Worm (Caenorhabditis elegans) whole organism, young adult: ENCODE measurements around the gene C26E6.1.

ENCODE experiments used
- B0035.1 ChIP-seq: sonication (generic microtip); optimal IDR thresholded peaks from 2 replicates; lab custom pipeline; 2016; ENCODE audit warnings: missing genetic modification characterization, mild to moderate bottlenecking, missing compliant biosample characterization, missing genotype, missing genetic modification reagents
- D2030.7 ChIP-seq: fragments of 200-800 bp; sonication (Bioruptor generic); IDR thresholded peaks from 2 replicates; pipeline ENCODE4 v1.3.6; 2022; ENCODE audit warnings: missing genetic modification reagents, missing genetic modification characterization, missing compliant biosample characterization
- F22D6.2 ChIP-seq: sonication (generic microtip); optimal IDR thresholded peaks from 2 replicates; lab custom pipeline; 2016; ENCODE audit warnings: mild to moderate bottlenecking, missing genetic modification characterization, missing compliant biosample characterization
- F33H1.4 ChIP-seq: fragments of 200-800 bp; sonication (Bioruptor generic); IDR thresholded peaks from 2 replicates; pipeline ENCODE4 v1.3.6; 2022; ENCODE audit warnings: missing genetic modification reagents, missing genetic modification characterization, missing compliant biosample characterization
- F37B4.10 ChIP-seq: fragments of 200-800 bp; sonication (Bioruptor generic); IDR thresholded peaks from 2 replicates; pipeline ENCODE4 v1.3.6; 2022; ENCODE audit warnings: missing genetic modification characterization, missing compliant biosample characterization
- F57A8.1 ChIP-seq: fragments of 200-800 bp; sonication (Bioruptor generic); optimal IDR thresholded peaks from 2 replicates; lab custom pipeline; 2018; ENCODE audit warnings: mild to moderate bottlenecking, missing genetic modification characterization, moderate library complexity, missing compliant biosample characterization
- K11D2.4 ChIP-seq: fragments of 200-800 bp; sonication (Bioruptor generic); IDR thresholded peaks from 2 replicates; pipeline ENCODE4 v1.3.6; 2022; ENCODE audit warnings: missing genetic modification reagents, missing genetic modification characterization, missing compliant biosample characterization
- T26A5.8 ChIP-seq: sonication (generic microtip); optimal IDR thresholded peaks from 2 replicates; lab custom pipeline; 2016; ENCODE audit warnings: missing genetic modification characterization, missing compliant biosample characterization
- Y53F4B.3 ChIP-seq: fragments of 200-800 bp; sonication (Bioruptor generic); IDR thresholded peaks from 2 replicates; pipeline ENCODE4 v1.3.6; 2022; ENCODE audit warnings: missing genetic modification reagents, missing genetic modification characterization, missing compliant biosample characterization
- Y67H2A.10 ChIP-seq: fragments of 200-800 bp; sonication (Bioruptor generic); conservative IDR thresholded peaks from 2 replicates; pipeline ENCODE4 v1.3.6; 2022; ENCODE audit warnings: missing genetic modification reagents, missing genetic modification characterization, missing compliant biosample characterization
- ZK185.1 ChIP-seq: sonication (generic microtip); optimal IDR thresholded peaks from 2 replicates; lab custom pipeline; 2016; ENCODE audit warnings: mild to moderate bottlenecking, missing genetic modification characterization, missing compliant biosample characterization; ENCODE audit not compliant: poor library complexity, severe bottlenecking
- aptf-3 ChIP-seq: fragments of 200-800 bp; sonication (Bioruptor generic); IDR thresholded peaks from 2 replicates; pipeline ENCODE4 v1.3.6; 2022; ENCODE audit warnings: missing genetic modification characterization, missing compliant biosample characterization
- athp-1 ChIP-seq: sonication (generic microtip); optimal IDR thresholded peaks from 2 replicates; lab custom pipeline; 2017; ENCODE audit warnings: mild to moderate bottlenecking, missing genetic modification characterization, missing compliant biosample characterization
- attf-3 ChIP-seq: fragments of 200-800 bp; sonication (Bioruptor generic); conservative IDR thresholded peaks from 2 replicates; pipeline ENCODE4 v1.3.6; 2022; ENCODE audit warnings: missing genetic modification reagents, missing genetic modification characterization, missing compliant biosample characterization
- attf-5 ChIP-seq: fragments of 200-800 bp; sonication (Bioruptor generic); optimal IDR thresholded peaks from 2 replicates; lab custom pipeline; 2018; ENCODE audit warnings: mild to moderate bottlenecking, missing genetic modification characterization, missing compliant biosample characterization
- bed-1 ChIP-seq: fragments of 200-800 bp; sonication (Bioruptor generic); IDR thresholded peaks from 2 replicates; pipeline ENCODE4 v1.3.6; 2022; ENCODE audit warnings: missing genetic modification reagents, missing genetic modification characterization, missing compliant biosample characterization
- cebp-1 ChIP-seq, 2 experiments: fragments of 200-800 bp in 1 of 2; sonication (Bioruptor generic) in 1 of 2; sonication (generic microtip) in 1 of 2; IDR thresholded peaks in 1 of 2; optimal IDR thresholded peaks in 1 of 2; 2 replicates each; pipeline versions ENCODE4 v1.3.6 to Lab custom; 2017 to 2022; ENCODE audit warnings: missing compliant biosample characterization in 2 of 2, missing genetic modification characterization in 2 of 2, mild to moderate bottlenecking in 1 of 2, missing genetic modification reagents in 1 of 2, moderate library complexity in 1 of 2
- ceh-100 ChIP-seq: fragments of 200-800 bp; sonication (Bioruptor generic); IDR thresholded peaks from 2 replicates; pipeline ENCODE4 v1.3.6; 2022; ENCODE audit warnings: missing genetic modification reagents, missing genetic modification characterization, missing compliant biosample characterization
- ceh-79 ChIP-seq: sonication (generic microtip); optimal IDR thresholded peaks from 2 replicates; lab custom pipeline; 2017; ENCODE audit warnings: mild to moderate bottlenecking, missing genetic modification characterization, missing compliant biosample characterization
- chd-7 ChIP-seq: sonication (generic microtip); optimal IDR thresholded peaks from 2 replicates; lab custom pipeline; 2016; ENCODE audit warnings: mild to moderate bottlenecking, missing genetic modification characterization, moderate library complexity, missing compliant biosample characterization
- dpl-1 ChIP-seq: fragments of 150-350 bp; optimal IDR thresholded peaks from 2 replicates; lab custom pipeline; 2014; ENCODE audit warnings: missing biosample characterization, missing genetic modification reagents, missing genetic modification characterization
- egl-18 ChIP-seq: fragments of 200-800 bp; sonication (Bioruptor generic); IDR thresholded peaks from 2 replicates; pipeline ENCODE4 v1.3.6; 2022; ENCODE audit warnings: missing genetic modification reagents, missing genetic modification characterization, missing compliant biosample characterization
- egrh-3 ChIP-seq: fragments of 200-800 bp; sonication (Bioruptor generic); IDR thresholded peaks from 2 replicates; pipeline ENCODE4 v1.3.6; 2022; ENCODE audit warnings: missing genetic modification reagents, missing genetic modification characterization, missing compliant biosample characterization
- ekl-4 ChIP-seq: fragments of 200-800 bp; sonication (Bioruptor generic); IDR thresholded peaks from 2 replicates; pipeline ENCODE4 v1.3.6; 2022; ENCODE audit warnings: missing genetic modification reagents, missing genetic modification characterization, missing compliant biosample characterization
- fkh-3 ChIP-seq: sonication (generic microtip); optimal IDR thresholded peaks from 2 replicates; lab custom pipeline; 2016; ENCODE audit warnings: mild to moderate bottlenecking, missing genetic modification characterization, missing compliant biosample characterization
- hrde-1 ChIP-seq: sonication (generic microtip); optimal IDR thresholded peaks from 2 replicates; lab custom pipeline; 2016; ENCODE audit warnings: missing genetic modification characterization, mild to moderate bottlenecking, missing compliant biosample characterization, moderate library complexity, missing genotype, missing genetic modification reagents, borderline replicate concordance
- lin-54 ChIP-seq: fragments of 200-800 bp; sonication (Bioruptor generic); optimal IDR thresholded peaks from 2 replicates; lab custom pipeline; 2018; ENCODE audit warnings: mild to moderate bottlenecking, missing genetic modification characterization, missing compliant biosample characterization
- lir-1 ChIP-seq: fragments of 200-800 bp; sonication (Bioruptor generic); conservative IDR thresholded peaks from 2 replicates; pipeline ENCODE4 v1.3.6; 2022; ENCODE audit warnings: missing genetic modification reagents, missing genetic modification characterization, missing compliant biosample characterization
- lsl-1 ChIP-seq: fragments of 200-800 bp; sonication (Bioruptor generic); optimal IDR thresholded peaks from 2 replicates; lab custom pipeline; 2018; ENCODE audit warnings: mild to moderate bottlenecking, missing genetic modification characterization, moderate library complexity, missing compliant biosample characterization
- madf-6 ChIP-seq: fragments of 200-800 bp; sonication (Bioruptor generic); IDR thresholded peaks from 2 replicates; pipeline ENCODE4 v1.3.6; 2022; ENCODE audit warnings: missing genetic modification reagents, missing genetic modification characterization, missing compliant biosample characterization
- madf-8 ChIP-seq: fragments of 200-800 bp; sonication (Bioruptor generic); conservative IDR thresholded peaks from 2 replicates; pipeline ENCODE4 v1.3.6; 2022; ENCODE audit warnings: missing genetic modification reagents, missing genetic modification characterization, missing compliant biosample characterization
- mel-28 ChIP-seq: sonication (generic microtip); optimal IDR thresholded peaks from 2 replicates; lab custom pipeline; 2016; ENCODE audit warnings: borderline replicate concordance, mild to moderate bottlenecking, missing genetic modification characterization, missing compliant biosample characterization
- mes-4 ChIP-seq: sonication (generic microtip); optimal IDR thresholded peaks from 2 replicates; lab custom pipeline; 2016; ENCODE audit warnings: missing genotype, missing genetic modification characterization, missing compliant biosample characterization
- mxl-1 ChIP-seq: sonication (generic microtip); optimal IDR thresholded peaks from 2 replicates; lab custom pipeline; 2016; ENCODE audit warnings: missing genetic modification characterization, missing compliant biosample characterization
- nfya-1 ChIP-seq: sonication (generic microtip); optimal IDR thresholded peaks from 2 replicates; lab custom pipeline; 2017; ENCODE audit warnings: antibody characterized with exemption, missing compliant biosample characterization, missing genetic modification characterization, borderline replicate concordance; ENCODE audit not compliant: insufficient read depth
- nfya-2 ChIP-seq: fragments of 200-800 bp; sonication (Bioruptor generic); IDR thresholded peaks from 2 replicates; pipeline ENCODE4 v1.3.6; 2022; ENCODE audit warnings: missing genetic modification reagents, missing genetic modification characterization, missing compliant biosample characterization
- nhr-179 ChIP-seq: sonication (generic microtip); optimal IDR thresholded peaks from 2 replicates; lab custom pipeline; 2016; ENCODE audit warnings: mild to moderate bottlenecking, missing genetic modification characterization, missing compliant biosample characterization
- nhr-27 ChIP-seq: fragments of 200-800 bp; sonication (Bioruptor generic); optimal IDR thresholded peaks from 2 replicates; lab custom pipeline; 2018; ENCODE audit warnings: mild to moderate bottlenecking, missing genetic modification characterization, moderate library complexity, missing compliant biosample characterization
- rec-8 ChIP-seq, 2 experiments: sonication (generic microtip); optimal IDR thresholded peaks; 2 replicates each; lab custom pipeline; 2016; ENCODE audit warnings: mild to moderate bottlenecking in 2 of 2, missing genetic modification characterization in 2 of 2, missing genetic modification reagents in 2 of 2, missing genotype in 2 of 2, missing biosample characterization in 1 of 2, missing compliant biosample characterization in 1 of 2, moderate library complexity in 1 of 2
- snpc-3.4 ChIP-seq: sonication (generic microtip); optimal IDR thresholded peaks from 2 replicates; lab custom pipeline; 2017; ENCODE audit warnings: missing genetic modification characterization, mild to moderate bottlenecking, missing compliant biosample characterization, antibody characterized with exemption, moderate library complexity, missing genotype, missing genetic modification reagents
- sptf-2 ChIP-seq: fragments of 200-800 bp; sonication (Bioruptor generic); optimal IDR thresholded peaks from 2 replicates; lab custom pipeline; 2018; ENCODE audit warnings: mild to moderate bottlenecking, missing genetic modification characterization, missing compliant biosample characterization
- tlf-1 ChIP-seq: fragments of 200-800 bp; sonication (Bioruptor generic); optimal IDR thresholded peaks from 2 replicates; lab custom pipeline; 2018; ENCODE audit warnings: mild to moderate bottlenecking, missing genetic modification characterization, missing compliant biosample characterization
- xnd-1 ChIP-seq: sonication (generic microtip); optimal IDR thresholded peaks from 2 replicates; lab custom pipeline; 2016; ENCODE audit warnings: missing genotype, missing genetic modification reagents, missing genetic modification characterization, missing compliant biosample characterization
- ztf-26 ChIP-seq: sonication (generic microtip); optimal IDR thresholded peaks from 2 replicates; lab custom pipeline; 2017; ENCODE audit warnings: missing genetic modification characterization, missing compliant biosample characterization
- ztf-3 ChIP-seq: fragments of 200-800 bp; sonication (Bioruptor generic); optimal IDR thresholded peaks from 2 replicates; lab custom pipeline; 2018; ENCODE audit warnings: mild to moderate bottlenecking, missing genetic modification characterization, missing compliant biosample characterization
- ztf-6 ChIP-seq: fragments of 200-800 bp; sonication (Bioruptor generic); IDR thresholded peaks from 2 replicates; pipeline ENCODE4 v1.3.6; 2022; ENCODE audit warnings: missing genetic modification reagents, missing genetic modification characterization, missing compliant biosample characterization

Gene C26E6.1

DNA sequence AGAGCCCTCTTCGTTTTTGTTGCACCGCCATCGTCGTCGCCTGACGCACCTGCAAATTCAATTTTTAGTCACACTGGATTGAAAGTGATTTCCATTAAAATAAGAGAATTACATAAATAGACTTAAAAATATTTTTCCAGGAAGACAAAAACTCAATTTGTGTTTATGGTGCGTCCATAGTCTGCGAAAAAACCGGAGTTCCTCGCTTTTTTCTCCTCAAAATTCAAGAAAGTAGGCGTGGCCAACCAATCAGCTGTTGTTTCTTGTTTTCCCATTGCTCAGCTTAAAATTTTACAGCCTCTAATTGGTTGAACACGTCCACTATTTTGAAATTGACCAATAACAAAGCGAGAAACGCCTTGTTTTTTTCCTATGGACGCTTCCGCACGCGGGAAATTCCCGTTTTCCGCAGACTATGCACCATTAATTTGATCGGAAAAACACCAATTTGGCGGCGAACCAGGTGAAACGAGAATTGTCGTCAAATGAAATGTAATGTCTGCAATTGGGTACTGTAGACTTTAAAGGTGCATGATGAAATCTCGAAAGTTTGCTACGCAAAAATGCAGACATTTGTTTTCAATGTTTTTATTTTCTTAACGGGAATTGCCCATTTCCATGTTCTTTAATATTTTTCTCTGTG lies 27.9 kb downstream of the C26E6.1 start, which contains the start of gene C27F2.7 (continued):
- no peak for TF ChIP-seq egl-18 (GFP tag; lab: Robert Waterston, UW)
- no peak for TF ChIP-seq T26A5.8 (tag; lab: Kevin White, UChicago)
- peak; percentile 92 for TF ChIP-seq nfya-2 (GFP tag; lab: Robert Waterston, UW)
- TF ChIP-seq ZK185.1 (tag; lab: Kevin White, UChicago), result no peak
- TF ChIP-seq tlf-1 (GFP tag; lab: Kevin White, UChicago), result peak; percentile 60
- peak; percentile 29 for TF ChIP-seq hrde-1 (tag; lab: Kevin White, UChicago)
- TF ChIP-seq madf-8 (GFP tag; lab: Robert Waterston, UW), result peak; percentile 90
- TF ChIP-seq D2030.7, result peak; percentile 79
- no peak for TF ChIP-seq B0035.1 (tag; lab: Kevin White, UChicago)
- TF ChIP-seq athp-1 (tag; lab: Kevin White, UChicago), result peak; percentile 67
- no peak for TF ChIP-seq Y67H2A.10 (GFP tag; lab: Robert Waterston, UW)
- TF ChIP-seq nfya-1, result no peak
- no peak for TF ChIP-seq egrh-3
- no peak for TF ChIP-seq attf-5
- TF ChIP-seq aptf-3 (GFP tag; lab: Robert Waterston, UW), result no peak
- no peak for TF ChIP-seq bed-1 (GFP tag; lab: Robert Waterston, UW)
- no peak for TF ChIP-seq rec-8 (tag; optimal IDR thresholded peaks at IDR 0.05; lab: Kevin White, UChicago)
- TF ChIP-seq F22D6.2, result no peak
- TF ChIP-seq K11D2.4 (GFP tag; lab: Robert Waterston, UW), result no peak
- TF ChIP-seq ekl-4, result peak; percentile 66
- TF ChIP-seq mxl-1 (tag; lab: Kevin White, UChicago), result no peak
- TF ChIP-seq lir-1 (GFP tag; lab: Robert Waterston, UW), result no peak
- TF ChIP-seq ceh-100 (GFP tag; lab: Robert Waterston, UW), result no peak
- TF ChIP-seq nhr-179, result no peak
- no peak for TF ChIP-seq cebp-1 (GFP tag; IDR thresholded peaks at IDR 0.05; lab: Robert Waterston, UW)
- TF ChIP-seq cebp-1 (tag; optimal IDR thresholded peaks at IDR 0.05; lab: Kevin White, UChicago), result no peak
- no peak for TF ChIP-seq F37B4.10 (GFP tag; lab: Robert Waterston, UW)
- TF ChIP-seq xnd-1 (tag; lab: Kevin White, UChicago), result peak; percentile 80
- no peak for TF ChIP-seq fkh-3 (tag; lab: Kevin White, UChicago)
- no peak for TF ChIP-seq snpc-3.4 (tag; lab: Kevin White, UChicago)
- no peak for TF ChIP-seq chd-7

DNA sequence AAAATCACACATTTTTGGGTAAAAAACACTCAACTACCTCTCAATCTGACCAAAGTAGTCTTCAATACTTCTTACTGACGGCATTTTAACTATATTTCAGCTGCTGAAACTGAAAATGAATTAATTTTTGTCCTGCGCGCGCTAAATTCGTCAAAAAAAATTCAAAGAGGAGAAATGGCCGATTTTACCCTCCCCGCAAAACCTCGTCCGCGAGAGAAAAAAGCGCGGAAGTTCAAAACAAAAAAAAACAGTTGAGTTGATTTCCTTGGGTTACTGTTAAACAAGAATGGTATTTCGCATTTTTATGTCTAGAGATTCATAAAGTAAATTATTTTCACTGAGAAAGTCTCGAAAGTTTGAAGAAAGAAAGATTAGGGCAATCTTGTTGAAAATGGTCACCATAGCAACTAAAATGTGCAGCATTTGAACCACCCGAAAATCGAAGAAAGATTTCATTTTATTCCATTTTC lies 30.2 kb downstream of the C26E6.1 start, which contains the start of the genes C27F2.10 and wdr-60:
Gene C27F2.10 (minus strand): TSS at position 109 of the 470 bp plus-strand sequence.
Gene wdr-60 (plus strand): TSS at position 420 of the 470 bp plus-strand sequence.
- TF ChIP-seq F33H1.4 (GFP tag; lab: Robert Waterston, UW) (peak; percentile 37; the same call in 1 of the 2 replicates), F37B4.10 (GFP tag; lab: Robert Waterston, UW) (no peak), D2030.7 (no peak), mes-4 (no peak), ztf-26 (no peak), lin-54 (peak; percentile 78), egrh-3 (no peak), nhr-27 (tag; lab: Kevin White, UChicago) (no peak), madf-6 (peak; percentile 63), lir-1 (GFP tag; lab: Robert Waterston, UW) (no peak), attf-3 (GFP tag; lab: Robert Waterston, UW) (no peak), dpl-1 (peak; percentile 58), ztf-3 (GFP tag; lab: Kevin White, UChicago) (no peak), mel-28 (tag; lab: Kevin White, UChicago) (no peak), bed-1 (GFP tag; lab: Robert Waterston, UW) (no peak), sptf-2 (GFP tag; lab: Kevin White, UChicago) (no peak), ceh-79 (tag; lab: Kevin White, UChicago) (no peak), lsl-1 (peak; percentile 17), F57A8.1 (GFP tag; lab: Kevin White, UChicago) (no peak), nfya-1 (no peak), ztf-6 (GFP tag; lab: Robert Waterston, UW) (no peak), Y53F4B.3 (GFP tag; lab: Robert Waterston, UW) (no peak), T26A5.8 (tag; lab: Kevin White, UChicago) (no peak), madf-8 (GFP tag; lab: Robert Waterston, UW) (0 out of 2 replicates have a peak, but pooled peaks have one; percentile 5)
